Fruit fly (Drosophila melanogaster) whole organism, wandering third instar larva: ENCODE data around the gene CG18404.

Experiments
- Abd-B ChIP-seq: fragments of >200 bp; optimal IDR thresholded peaks from 2 replicates; lab custom pipeline; 2017; ENCODE audit warnings: missing biosample characterization, missing genetic modification characterization
- CG32264 ChIP-seq: fragments of 200-800 bp; sonication (Bioruptor generic); optimal IDR thresholded peaks from 2 replicates; lab custom pipeline; 2016; ENCODE audit warnings: missing biosample characterization, missing genetic modification characterization
- CG9705 ChIP-seq: fragments of 200-800 bp; sonication (Bioruptor generic); optimal IDR thresholded peaks from 2 replicates; lab custom pipeline; 2018; ENCODE audit warnings: missing biosample characterization, mild to moderate bottlenecking, missing genetic modification characterization
- CrebA ChIP-seq: fragments of 200-800 bp; sonication (Bioruptor generic); optimal IDR thresholded peaks from 2 replicates; lab custom pipeline; 2016; ENCODE audit warnings: missing biosample characterization, mild to moderate bottlenecking, missing genetic modification characterization, borderline replicate concordance
- Dfd ChIP-seq: fragments of >200 bp; optimal IDR thresholded peaks from 2 replicates; lab custom pipeline; 2017; ENCODE audit warnings: missing biosample characterization, missing genetic modification characterization
- Dif ChIP-seq: fragments of 200-275, 200-300 bp; sonication (Bioruptor generic); optimal IDR thresholded peaks from 2 replicates; lab custom pipeline; 2018; ENCODE audit warnings: missing biosample characterization, missing genetic modification characterization; ENCODE audit not compliant: partially characterized antibody
- GATAd ChIP-seq: sonication (Bioruptor generic); optimal IDR thresholded peaks from 2 replicates; lab custom pipeline; 2016; ENCODE audit warnings: missing biosample characterization, missing genetic modification characterization
- HLH106 ChIP-seq: fragments of 200-800 bp; optimal IDR thresholded peaks from 3 replicates; lab custom pipeline; 2019; ENCODE audit warnings: missing biosample characterization, mild to moderate bottlenecking, missing genetic modification characterization, moderate library complexity
- Hnf4 ChIP-seq: fragments of 200-800 bp; sonication (Bioruptor generic); optimal IDR thresholded peaks from 2 replicates; lab custom pipeline; 2016; ENCODE audit warnings: missing biosample characterization, mild to moderate bottlenecking, missing genetic modification characterization
- Hr78 ChIP-seq: fragments of >200 bp; optimal IDR thresholded peaks from 2 replicates; lab custom pipeline; 2017; ENCODE audit warnings: missing biosample characterization, missing genetic modification characterization
- Hr83 ChIP-seq: fragments of 200-300 bp; sonication (Bioruptor generic); optimal IDR thresholded peaks from 2 replicates; lab custom pipeline; 2016; ENCODE audit warnings: missing biosample characterization, mild to moderate bottlenecking, missing genetic modification characterization, moderate library complexity; ENCODE audit not compliant: poor library complexity, severe bottlenecking
- Jra ChIP-seq: sonication (Bioruptor generic); optimal IDR thresholded peaks from 2 replicates; lab custom pipeline; 2016; ENCODE audit warnings: missing biosample characterization, missing genetic modification characterization
- Mio ChIP-seq: sonication (Bioruptor generic); optimal IDR thresholded peaks from 2 replicates; lab custom pipeline; 2016; ENCODE audit warnings: missing biosample characterization, missing genetic modification characterization
- Myc ChIP-seq: fragments of >200 bp; optimal IDR thresholded peaks from 2 replicates; lab custom pipeline; 2017
- N ChIP-seq: fragments of >200 bp; optimal IDR thresholded peaks from 2 replicates; lab custom pipeline; 2018; ENCODE audit warnings: missing biosample characterization, missing external identifiers, missing genetic modification characterization
- OdsH ChIP-seq: fragments of 200-800 bp; sonication (Bioruptor generic); optimal IDR thresholded peaks from 2 replicates; lab custom pipeline; 2016; ENCODE audit warnings: missing biosample characterization, mild to moderate bottlenecking, missing genetic modification characterization
- Rel ChIP-seq, 2 experiments: fragments of 200-800 bp; sonication (Bioruptor generic) in 1 of 2; optimal IDR thresholded peaks; 2 replicates in 1 of 2; 3 replicates in 1 of 2; lab custom pipeline; 2016 to 2019; ENCODE audit warnings: mild to moderate bottlenecking in 2 of 2, missing biosample characterization in 2 of 2, missing genetic modification characterization in 2 of 2, moderate library complexity in 1 of 2
- Sp1 ChIP-seq: fragments of 200-800 bp; sonication (Bioruptor generic); optimal IDR thresholded peaks from 3 replicates; lab custom pipeline; 2019; ENCODE audit warnings: missing biosample characterization, mild to moderate bottlenecking, missing genetic modification characterization, moderate library complexity
- Vsx2 ChIP-seq: fragments of 200-300, 225-300 bp; sonication (Bioruptor generic); optimal IDR thresholded peaks from 2 replicates; lab custom pipeline; 2018; ENCODE audit warnings: missing biosample characterization, missing genetic modification characterization; ENCODE audit not compliant: partially characterized antibody
- br ChIP-seq: fragments of 200-800 bp; sonication (Bioruptor generic); optimal IDR thresholded peaks from 2 replicates; lab custom pipeline; 2016; ENCODE audit warnings: missing biosample characterization, missing genetic modification characterization
- brk ChIP-seq: fragments of 200-800 bp; sonication (Bioruptor generic); optimal IDR thresholded peaks from 2 replicates; lab custom pipeline; 2016; ENCODE audit warnings: missing biosample characterization, mild to moderate bottlenecking, missing genetic modification characterization
- dl ChIP-seq, 2 experiments: fragments of 175-275, 200-275 bp in 1 of 2; fragments of 200-275 bp in 1 of 2; sonication (Bioruptor generic); optimal IDR thresholded peaks; lab custom pipeline; 2018; ENCODE audit warnings: mild to moderate bottlenecking in 2 of 2, missing biosample characterization in 2 of 2, missing genetic modification characterization in 2 of 2, moderate library complexity in 2 of 2; ENCODE audit not compliant: partially characterized antibody in 2 of 2, insufficient read depth in 1 of 2
- dmrt93B ChIP-seq: fragments of 200-800 bp; sonication (Bioruptor generic); optimal IDR thresholded peaks from 2 replicates; lab custom pipeline; 2018; ENCODE audit warnings: missing biosample characterization, mild to moderate bottlenecking, missing genetic modification characterization
- dsf ChIP-seq: sonication (Bioruptor generic); optimal IDR thresholded peaks from 2 replicates; lab custom pipeline; 2016; ENCODE audit warnings: missing biosample characterization, missing genetic modification characterization, borderline replicate concordance
- ey ChIP-seq: fragments of 200-800 bp; sonication (Bioruptor generic); optimal IDR thresholded peaks from 2 replicates; lab custom pipeline; 2016; ENCODE audit warnings: missing biosample characterization, missing genetic modification characterization
- foxo ChIP-seq, 2 experiments: fragments of 200-800 bp; sonication (Bioruptor generic); optimal IDR thresholded peaks; 2 replicates in 1 of 2; 3 replicates in 1 of 2; lab custom pipeline; 2016 to 2017; ENCODE audit warnings: missing biosample characterization in 2 of 2, missing genetic modification characterization in 2 of 2
- fru ChIP-seq: fragments of 200-800 bp; sonication (Bioruptor generic); optimal IDR thresholded peaks from 3 replicates; lab custom pipeline; 2016; ENCODE audit warnings: missing biosample characterization, mild to moderate bottlenecking, missing genetic modification characterization
- h ChIP-seq: fragments of 200-800 bp; sonication (Bioruptor generic); optimal IDR thresholded peaks from 3 replicates; lab custom pipeline; 2016; ENCODE audit warnings: missing biosample characterization, mild to moderate bottlenecking, missing genetic modification characterization
- jim ChIP-seq: fragments of 175-275, 200-325 bp; sonication (Bioruptor generic); optimal IDR thresholded peaks from 2 replicates; lab custom pipeline; 2016; ENCODE audit warnings: missing biosample characterization, mild to moderate bottlenecking, missing genetic modification characterization
- lola ChIP-seq: fragments of >200 bp; optimal IDR thresholded peaks from 2 replicates; lab custom pipeline; 2017; ENCODE audit warnings: missing biosample characterization, missing genetic modification characterization
- pan ChIP-seq: fragments of >200 bp; optimal IDR thresholded peaks from 2 replicates; lab custom pipeline; 2017
- psq ChIP-seq: fragments of 200-800 bp; sonication (Bioruptor generic); optimal IDR thresholded peaks from 3 replicates; lab custom pipeline; 2017; ENCODE audit warnings: missing biosample characterization, mild to moderate bottlenecking, missing genetic modification characterization, moderate library complexity
- rgr ChIP-seq: fragments of 200-800 bp; sonication (Bioruptor generic); optimal IDR thresholded peaks from 3 replicates; lab custom pipeline; 2016; ENCODE audit warnings: missing biosample characterization, mild to moderate bottlenecking, missing genetic modification characterization
- sage ChIP-seq: fragments of 200-800 bp; sonication (Bioruptor generic); optimal IDR thresholded peaks from 2 replicates; lab custom pipeline; 2016; ENCODE audit warnings: missing biosample characterization, mild to moderate bottlenecking, missing genetic modification characterization
- sv ChIP-seq: fragments of 200-800 bp; sonication (Bioruptor generic); optimal IDR thresholded peaks from 3 replicates; lab custom pipeline; 2016; ENCODE audit warnings: missing biosample characterization, missing genetic modification characterization
- tai ChIP-seq: sonication (Bioruptor generic); optimal IDR thresholded peaks from 2 replicates; lab custom pipeline; 2016; ENCODE audit warnings: missing biosample characterization, missing genetic modification characterization
- usp ChIP-seq: fragments of >200 bp; optimal IDR thresholded peaks from 2 replicates; lab custom pipeline; 2017; ENCODE audit warnings: missing biosample characterization, missing genetic modification characterization
- woc ChIP-seq: sonication (Bioruptor generic); optimal IDR thresholded peaks from 2 replicates; lab custom pipeline; 2016; ENCODE audit warnings: missing biosample characterization, mild to moderate bottlenecking, missing genetic modification characterization

Gene CG18404

DNA sequence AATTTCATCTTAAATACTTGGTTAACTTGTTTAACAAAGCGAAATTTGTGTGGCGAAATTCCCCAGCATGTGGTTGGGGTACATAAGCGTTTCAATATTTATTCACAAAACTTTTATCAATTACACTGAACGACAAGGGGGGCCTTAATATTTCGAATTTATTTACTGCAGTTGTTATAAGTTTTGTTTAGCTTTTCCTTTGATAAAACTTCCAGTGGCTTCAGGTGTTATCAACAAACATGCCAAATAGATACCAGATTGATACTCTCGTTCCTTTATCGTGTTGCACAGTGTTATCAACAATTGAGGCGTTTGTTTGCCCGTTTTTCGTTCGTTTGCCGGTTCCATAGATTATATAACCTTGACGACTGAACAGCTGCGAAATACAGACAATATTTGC, 27.3 kb downstream of the CG18404 start:
- TF ChIP-seq dmrt93B (GFP tag; lab: Kevin White, UChicago): peak; percentile 72
- TF ChIP-seq h (GFP tag; lab: Kevin White, UChicago): peak; percentile 84
- TF ChIP-seq fru (GFP tag; lab: Kevin White, UChicago): peak; percentile 85
- TF ChIP-seq rgr (GFP tag; lab: Kevin White, UChicago): peak; percentile 82
- no peak for TF ChIP-seq Rel (GFP tag; optimal IDR thresholded peaks at IDR 0.05; lab: Kevin White, UChicago)
- peak; percentile 3 for TF ChIP-seq Rel (tag; optimal IDR thresholded peaks at IDR 0.05; lab: Kevin White, UChicago)
- TF ChIP-seq Mio (GFP tag; lab: Kevin White, UChicago): peak; percentile 4
- peak; percentile 85 for TF ChIP-seq br (GFP tag; lab: Kevin White, UChicago)
- TF ChIP-seq Hr83 (GFP tag; lab: Kevin White, UChicago): no peak
- peak; percentile 63 to 89 for TF ChIP-seq foxo (GFP tag; optimal IDR thresholded peaks at IDR 0.05; lab: Kevin White, UChicago)
- no peak for TF ChIP-seq lola (GFP tag; lab: Kevin White, UChicago)
- peak; percentile 52 for TF ChIP-seq sage (GFP tag; lab: Kevin White, UChicago)
- TF ChIP-seq tai (GFP tag; lab: Kevin White, UChicago): peak; percentile 16
- TF ChIP-seq CG32264 (GFP tag; lab: Kevin White, UChicago): peak; percentile 63
- peak; percentile 61 for TF ChIP-seq Hnf4 (GFP tag; lab: Kevin White, UChicago)
- TF ChIP-seq ey (GFP tag; lab: Kevin White, UChicago): peak; percentile 73
- TF ChIP-seq jim: no peak
- TF ChIP-seq Sp1 (GFP tag; lab: Kevin White, UChicago): peak; percentile 59
- TF ChIP-seq dl (GFP tag; optimal IDR thresholded peaks at IDR 0.05; lab: Kevin White, UChicago; ENCODE audit: insufficient read depth in 1 of 2, partially characterized antibody in 2 of 2): no peak
- no peak for TF ChIP-seq Dfd (GFP tag; lab: Kevin White, UChicago)
- TF ChIP-seq GATAd (GFP tag; lab: Kevin White, UChicago): no peak
- TF ChIP-seq psq: peak; percentile 56
- peak; percentile 30 for TF ChIP-seq woc (GFP tag; lab: Kevin White, UChicago)
- TF ChIP-seq HLH106 (tag; lab: Kevin White, UChicago): peak; percentile 71
- peak; percentile 68 for TF ChIP-seq OdsH

DNA sequence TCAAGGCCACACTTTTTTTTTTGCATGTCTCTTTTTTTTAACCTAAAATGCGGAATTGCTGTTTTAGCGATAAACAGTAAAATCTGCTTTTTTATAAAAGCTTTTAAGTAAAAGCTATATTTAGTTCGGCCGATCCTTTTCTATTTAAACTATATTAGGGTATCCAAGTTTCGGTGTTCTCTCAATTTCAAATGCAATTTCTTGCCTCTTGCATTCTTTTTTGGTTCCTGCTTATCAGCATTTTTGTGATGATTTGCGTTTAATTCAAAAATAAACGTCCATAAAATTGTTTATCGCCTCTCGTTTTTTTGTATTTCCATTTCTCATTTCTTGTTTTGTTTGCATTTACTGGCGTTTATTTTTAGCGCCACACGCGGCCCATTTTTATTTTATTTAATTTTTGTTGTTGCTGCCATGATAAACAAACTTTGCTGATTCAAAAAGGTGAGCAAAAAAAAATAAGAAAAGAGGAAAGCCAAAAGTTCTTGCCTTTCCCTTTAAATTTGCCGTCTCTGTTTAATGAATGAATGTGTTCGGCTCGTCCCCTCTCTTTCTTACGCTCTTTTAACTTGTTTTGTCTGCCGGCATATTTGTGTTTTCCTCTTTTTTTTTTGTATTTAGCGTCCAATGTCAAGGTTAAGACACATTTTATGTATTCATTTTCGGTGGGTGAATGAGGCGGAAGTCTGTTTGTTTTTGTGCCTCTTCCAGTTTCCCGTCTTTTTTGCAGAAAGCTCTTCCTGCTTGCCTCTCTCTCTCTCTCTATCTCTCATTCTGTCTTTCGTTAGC, 28.6 kb downstream of the CG18404 start:
- TF ChIP-seq Rel (GFP tag; optimal IDR thresholded peaks at IDR 0.05; lab: Kevin White, UChicago) (peak; percentile 19), Rel (tag; optimal IDR thresholded peaks at IDR 0.05; lab: Kevin White, UChicago) (peak; percentile 61), N (GFP tag; lab: Kevin White, UChicago) (no peak), lola (GFP tag; lab: Kevin White, UChicago) (no peak), Jra (GFP tag; lab: Kevin White, UChicago) (no peak), dl (GFP tag; optimal IDR thresholded peaks at IDR 0.05; lab: Kevin White, UChicago; ENCODE audit: insufficient read depth in 1 of 2, partially characterized antibody in 2 of 2) (no peak), dmrt93B (GFP tag; lab: Kevin White, UChicago) (peak; percentile 35), sage (GFP tag; lab: Kevin White, UChicago) (peak; percentile 73), tai (GFP tag; lab: Kevin White, UChicago) (peak; percentile 64), Sp1 (GFP tag; lab: Kevin White, UChicago) (peak; percentile 77), jim (no peak), GATAd (GFP tag; lab: Kevin White, UChicago) (no peak), CG9705 (GFP tag; lab: Kevin White, UChicago) (no peak), pan (lab: Kevin White, UChicago) (no peak), rgr (GFP tag; lab: Kevin White, UChicago) (peak; percentile 84), psq (peak; percentile 87), foxo (GFP tag; optimal IDR thresholded peaks at IDR 0.05; lab: Kevin White, UChicago) (peak; percentile 33 to 85), Dfd (GFP tag; lab: Kevin White, UChicago) (no peak), h (GFP tag; lab: Kevin White, UChicago) (peak; percentile 79), dsf (GFP tag; lab: Kevin White, UChicago) (peak; percentile 27), usp (GFP tag; lab: Kevin White, UChicago) (no peak), Hr78 (GFP tag; lab: Kevin White, UChicago) (no peak), OdsH (peak; percentile 80), Abd-B (GFP tag; lab: Kevin White, UChicago) (no peak), Hnf4 (GFP tag; lab: Kevin White, UChicago) (peak; percentile 68), woc (GFP tag; lab: Kevin White, UChicago) (peak; percentile 81), Dif (no peak), CrebA (peak; percentile 73), sv (no peak), fru (GFP tag; lab: Kevin White, UChicago) (peak; percentile 82), Mio (GFP tag; lab: Kevin White, UChicago) (no peak), CG32264 (GFP tag; lab: Kevin White, UChicago) (peak; percentile 62), br (GFP tag; lab: Kevin White, UChicago) (peak; percentile 71), brk (GFP tag; lab: Kevin White, UChicago) (peak; percentile 79), Vsx2 (GFP tag; lab: Kevin White, UChicago) (no peak), ey (GFP tag; lab: Kevin White, UChicago) (peak; percentile 87), Hr83 (GFP tag; lab: Kevin White, UChicago) (no peak), Myc (lab: Kevin White, UChicago) (no peak), HLH106 (tag; lab: Kevin White, UChicago) (peak; percentile 75)
